Worm (Caenorhabditis elegans): ENCODE measurements around the gene chil-16.

The chil-16 gene

DNA sequence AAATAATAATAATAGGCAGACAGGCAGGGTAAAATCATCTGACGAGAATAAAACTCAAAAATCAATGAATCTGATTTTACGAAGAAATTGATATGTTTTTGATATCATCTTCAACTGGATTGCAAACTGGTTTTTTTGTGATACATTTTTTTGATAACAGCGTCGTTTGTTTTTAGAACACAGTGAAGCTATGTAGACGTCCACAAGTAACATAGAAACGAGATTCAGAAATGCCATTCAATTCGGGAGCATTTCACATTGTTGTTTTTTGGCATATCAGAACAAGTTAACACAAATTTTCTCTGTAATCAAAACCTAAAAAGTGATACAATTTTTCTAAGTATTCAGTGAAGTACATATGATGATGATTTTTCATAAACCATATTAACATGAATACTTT lies 3.5 kb downstream of the chil-16 start, which contains the start of gene chil-13:
TSS of gene chil-13 (minus strand) at position 101 of the 400 bp plus-strand sequence.
- TF ChIP-seq tbx-11 (GFP tag; IDR thresholded peaks at IDR 0.05) = no peak
- TF ChIP-seq flt-1 (GFP tag; IDR thresholded peaks at IDR 0.05) = no peak
- no peak for TF ChIP-seq aly-1 (tag; optimal IDR thresholded peaks at IDR 0.05)
- TF ChIP-seq pes-1 (GFP tag; IDR thresholded peaks at IDR 0.05) = no peak

- TF ChIP-seq B0310.2 (tag; optimal IDR thresholded peaks at IDR 0.05) = no peak
- TF ChIP-seq hmbx-1 (tag; optimal IDR thresholded peaks at IDR 0.05) = no peak
- TF ChIP-seq ets-7 (tag; optimal IDR thresholded peaks at IDR 0.05) = no peak
- no peak for TF ChIP-seq ama-1 (optimal IDR thresholded peaks at IDR 0.05)
- TF ChIP-seq aly-1 (tag; optimal IDR thresholded peaks at IDR 0.05) = no peak
- TF ChIP-seq F13C5.2 (tag; optimal IDR thresholded peaks at IDR 0.05) = no peak
- no peak for TF ChIP-seq ceh-13 (GFP tag; optimal IDR thresholded peaks at IDR 0.05)
- no peak for TF ChIP-seq sea-1 (GFP tag; conservative IDR thresholded peaks at IDR 0.05)
- TF ChIP-seq hmg-4 (GFP tag; optimal IDR thresholded peaks at IDR 0.05) = no peak
- TF ChIP-seq scrt-1 (GFP tag; IDR thresholded peaks at IDR 0.05) = no peak
Measured at ce11 chrII:9436009-9436408, 5.7 kb downstream of the chil-16 start, which contains the start of gene kin-16. Gene kin-16, minus strand, starts transcription at chrII:9436109.

- TF ChIP-seq tbx-37 (GFP tag; conservative IDR thresholded peaks at IDR 0.05) = no peak
- no peak for TF ChIP-seq scrt-1 (GFP tag; IDR thresholded peaks at IDR 0.05)
- no peak for TF ChIP-seq F13C5.2 (tag; optimal IDR thresholded peaks at IDR 0.05)
- TF ChIP-seq ceh-36 (tag; optimal IDR thresholded peaks at IDR 0.05) = no peak
- TF ChIP-seq hmg-4 (GFP tag; optimal IDR thresholded peaks at IDR 0.05) = no peak
- no peak for TF ChIP-seq ets-7 (tag; optimal IDR thresholded peaks at IDR 0.05)
- TF ChIP-seq tbx-11 (GFP tag; IDR thresholded peaks at IDR 0.05) = no peak
- TF ChIP-seq B0310.2 (tag; optimal IDR thresholded peaks at IDR 0.05) = no peak
- TF ChIP-seq sea-1 (GFP tag; conservative IDR thresholded peaks at IDR 0.05) = no peak
- no peak for TF ChIP-seq aly-1 (tag; optimal IDR thresholded peaks at IDR 0.05)
- TF ChIP-seq ama-1 (optimal IDR thresholded peaks at IDR 0.05) = no peak
- no peak for TF ChIP-seq ceh-13 (GFP tag; optimal IDR thresholded peaks at IDR 0.05)
- TF ChIP-seq flt-1 (GFP tag; IDR thresholded peaks at IDR 0.05) = no peak
- TF ChIP-seq tra-4 (tag; optimal IDR thresholded peaks at IDR 0.05) = no peak
- no peak for TF ChIP-seq hmbx-1 (tag; optimal IDR thresholded peaks at IDR 0.05)
- no peak for TF ChIP-seq hnd-1 (tag; optimal IDR thresholded peaks at IDR 0.05)
- no peak for TF ChIP-seq pes-1 (GFP tag; IDR thresholded peaks at IDR 0.05)
Measured at ce11 chrII:9433609-9434008, 8.1 kb downstream of the chil-16 start, which contains the start of gene kin-15. Gene kin-15, minus strand, starts transcription at chrII:9433709.

DNA sequence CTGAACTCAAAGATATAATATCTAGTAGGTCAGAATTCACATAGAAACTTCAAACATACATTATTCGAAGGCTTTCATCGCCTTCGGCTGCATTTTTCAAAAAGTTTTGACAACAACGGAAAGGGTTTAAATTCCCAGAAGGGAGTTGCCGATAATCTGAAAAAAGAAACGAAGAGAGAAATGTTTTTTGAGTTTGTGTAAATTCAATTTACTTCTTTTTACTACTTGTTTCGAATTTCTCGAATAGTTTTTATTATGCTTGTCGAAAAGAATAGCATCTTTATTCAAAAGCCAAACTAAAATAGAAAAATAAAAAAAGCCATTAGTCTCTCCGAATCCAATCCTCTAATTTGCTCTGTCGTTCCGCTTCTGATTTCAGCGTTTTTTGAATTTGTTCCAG lies 10.6 kb downstream of the chil-16 start:
- TF ChIP-seq tbx-11 (GFP tag; IDR thresholded peaks at IDR 0.05) = no peak
- no peak for TF ChIP-seq ama-1 (optimal IDR thresholded peaks at IDR 0.05)
- no peak for TF ChIP-seq aly-1 (tag; optimal IDR thresholded peaks at IDR 0.05)
- no peak for TF ChIP-seq flt-1 (GFP tag; IDR thresholded peaks at IDR 0.05)
- TF ChIP-seq tra-4 (tag; optimal IDR thresholded peaks at IDR 0.05) = no peak
- no peak for TF ChIP-seq hnd-1 (tag; optimal IDR thresholded peaks at IDR 0.05)

DNA sequence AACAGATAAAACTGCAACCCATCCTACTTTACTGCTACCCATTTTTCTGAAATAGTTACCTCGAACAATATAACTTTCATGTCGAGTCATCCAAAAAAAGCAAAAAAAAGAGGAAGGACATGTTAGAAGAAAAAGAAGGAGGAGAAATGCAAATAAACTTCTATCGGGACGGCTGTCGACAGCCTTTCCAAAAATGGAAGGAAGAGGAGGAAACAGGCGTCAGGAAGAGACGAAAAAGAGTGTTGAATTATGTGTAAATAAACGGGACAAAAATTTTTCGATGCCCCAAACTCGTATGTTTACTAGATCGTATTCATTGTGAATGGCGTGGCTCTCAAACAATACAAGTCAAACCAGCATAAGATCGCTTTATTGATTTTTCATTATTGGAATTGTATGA lies 14.1 kb downstream of the chil-16 start, which contains the start of gene M176.5:
TSS of gene M176.5 (minus strand) at position 101 of the 400 bp plus-strand sequence.
- TF ChIP-seq scrt-1 (GFP tag; IDR thresholded peaks at IDR 0.05) = no peak
- no peak for TF ChIP-seq B0310.2 (tag; optimal IDR thresholded peaks at IDR 0.05)
- no peak for TF ChIP-seq tra-4 (tag; optimal IDR thresholded peaks at IDR 0.05)
- no peak for TF ChIP-seq sea-1 (GFP tag; conservative IDR thresholded peaks at IDR 0.05)
- TF ChIP-seq hmg-4 (GFP tag; optimal IDR thresholded peaks at IDR 0.05) = no peak
- no peak for TF ChIP-seq tbx-11 (GFP tag; IDR thresholded peaks at IDR 0.05)
- no peak for TF ChIP-seq hnd-1 (tag; optimal IDR thresholded peaks at IDR 0.05)

DNA sequence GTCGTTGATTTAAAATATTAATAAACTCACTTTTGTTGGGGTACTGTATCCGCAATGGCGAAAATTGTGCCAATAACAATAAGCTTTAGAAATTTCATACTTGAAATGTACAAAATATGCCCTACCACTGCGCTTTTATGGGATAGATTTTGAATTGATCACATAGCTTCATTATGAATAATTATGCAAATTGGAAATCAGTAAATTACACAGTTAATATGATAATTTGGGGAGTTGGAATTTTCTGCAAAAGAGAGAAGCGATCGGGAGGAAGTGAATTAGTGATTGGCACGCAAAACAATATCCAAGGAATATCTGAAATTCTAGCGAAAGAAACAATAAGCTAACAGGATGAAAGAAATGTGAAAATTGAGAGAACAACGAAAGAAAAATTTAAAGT lies 15.7 kb downstream of the chil-16 start, which contains the start of gene M176.10:
TSS of gene M176.10 (minus strand) at position 101 of the 400 bp plus-strand sequence.
- TF ChIP-seq F13C5.2 (tag; optimal IDR thresholded peaks at IDR 0.05) = no peak
- TF ChIP-seq tra-4 (tag; optimal IDR thresholded peaks at IDR 0.05) = no peak
- TF ChIP-seq scrt-1 (GFP tag; IDR thresholded peaks at IDR 0.05) = no peak
- TF ChIP-seq flt-1 (GFP tag; IDR thresholded peaks at IDR 0.05) = no peak
- TF ChIP-seq pes-1 (GFP tag; IDR thresholded peaks at IDR 0.05) = no peak
- no peak for TF ChIP-seq ama-1 (optimal IDR thresholded peaks at IDR 0.05)
- no peak for TF ChIP-seq aly-1 (tag; optimal IDR thresholded peaks at IDR 0.05)
- TF ChIP-seq tbx-37 (GFP tag; conservative IDR thresholded peaks at IDR 0.05) = no peak
- TF ChIP-seq hmbx-1 (tag; optimal IDR thresholded peaks at IDR 0.05) = no peak
- no peak for TF ChIP-seq hnd-1 (tag; optimal IDR thresholded peaks at IDR 0.05)
- no peak for TF ChIP-seq B0310.2 (tag; optimal IDR thresholded peaks at IDR 0.05)
- TF ChIP-seq tbx-11 (GFP tag; IDR thresholded peaks at IDR 0.05) = no peak
- no peak for TF ChIP-seq hmg-4 (GFP tag; optimal IDR thresholded peaks at IDR 0.05)
- TF ChIP-seq sea-1 (GFP tag; conservative IDR thresholded peaks at IDR 0.05) = no peak
- no peak for TF ChIP-seq ceh-13 (GFP tag; optimal IDR thresholded peaks at IDR 0.05)
- TF ChIP-seq ceh-36 (tag; optimal IDR thresholded peaks at IDR 0.05) = no peak
- no peak for TF ChIP-seq ets-7 (tag; optimal IDR thresholded peaks at IDR 0.05)

DNA sequence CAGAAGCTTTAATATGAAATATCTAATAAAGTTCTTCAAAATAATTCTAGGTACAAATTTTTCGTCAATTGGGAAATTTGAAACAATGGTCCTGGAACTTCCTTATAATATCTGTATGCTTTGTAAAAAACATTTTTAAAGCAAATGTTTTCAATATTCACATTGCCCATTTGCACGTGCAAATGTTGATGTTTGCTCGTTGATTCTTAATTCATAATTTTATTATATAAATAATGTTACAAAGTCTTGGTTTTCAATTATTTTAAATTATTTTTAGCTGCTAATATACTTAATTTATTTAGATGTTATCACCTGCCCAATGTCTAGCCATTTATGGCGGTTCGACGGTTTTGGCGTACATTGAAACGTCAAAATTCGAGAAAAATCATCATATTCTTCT lies 19.8 kb downstream of the chil-16 start, which contains the start of gene M176.11:
TSS of gene M176.11 (plus strand) at position 301 of the 400 bp plus-strand sequence.
- no peak for TF ChIP-seq hmbx-1 (tag; optimal IDR thresholded peaks at IDR 0.05)
- TF ChIP-seq tbx-37 (GFP tag; conservative IDR thresholded peaks at IDR 0.05) = no peak
- TF ChIP-seq ceh-13 (GFP tag; optimal IDR thresholded peaks at IDR 0.05) = no peak
- no peak for TF ChIP-seq ets-7 (tag; optimal IDR thresholded peaks at IDR 0.05)
- no peak for TF ChIP-seq sea-1 (GFP tag; conservative IDR thresholded peaks at IDR 0.05)
- no peak for TF ChIP-seq F13C5.2 (tag; optimal IDR thresholded peaks at IDR 0.05)
- no peak for TF ChIP-seq ceh-36 (tag; optimal IDR thresholded peaks at IDR 0.05)
- no peak for TF ChIP-seq B0310.2 (tag; optimal IDR thresholded peaks at IDR 0.05)
- no peak for TF ChIP-seq tra-4 (tag; optimal IDR thresholded peaks at IDR 0.05)

All from whole organism, early embryonic.